Fruit fly (Drosophila melanogaster): ENCODE data around the gene CG34106.

CG34106 gene

DNA sequence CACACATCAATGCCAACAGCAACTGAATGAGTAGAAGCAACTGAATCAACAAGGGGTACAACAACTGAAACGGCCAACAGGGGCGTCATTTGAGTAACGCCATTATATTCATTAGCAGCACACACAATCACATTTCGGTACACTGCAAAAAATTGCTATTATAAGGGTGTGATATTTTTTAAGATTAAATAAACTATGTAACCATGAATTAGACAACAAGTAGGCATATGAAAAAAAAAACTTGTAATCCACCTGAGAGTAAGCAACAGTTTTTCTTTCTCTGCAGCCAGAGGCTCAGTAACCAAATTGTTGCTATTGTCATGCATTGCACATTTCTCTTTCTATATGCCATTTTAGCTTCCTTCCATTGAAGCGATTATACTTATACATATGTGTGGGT lies 73.0 kb downstream of the CG34106 start:
- TF ChIP-seq Dll (optimal IDR thresholded peaks at IDR 0.05) = no peak
- TF ChIP-seq pan (optimal IDR thresholded peaks at IDR 0.05) = no peak
- no peak for TF ChIP-seq EcR (GFP tag; optimal IDR thresholded peaks at IDR 0.05)
- no peak for TF ChIP-seq CG8478 (optimal IDR thresholded peaks at IDR 0.05)

DNA sequence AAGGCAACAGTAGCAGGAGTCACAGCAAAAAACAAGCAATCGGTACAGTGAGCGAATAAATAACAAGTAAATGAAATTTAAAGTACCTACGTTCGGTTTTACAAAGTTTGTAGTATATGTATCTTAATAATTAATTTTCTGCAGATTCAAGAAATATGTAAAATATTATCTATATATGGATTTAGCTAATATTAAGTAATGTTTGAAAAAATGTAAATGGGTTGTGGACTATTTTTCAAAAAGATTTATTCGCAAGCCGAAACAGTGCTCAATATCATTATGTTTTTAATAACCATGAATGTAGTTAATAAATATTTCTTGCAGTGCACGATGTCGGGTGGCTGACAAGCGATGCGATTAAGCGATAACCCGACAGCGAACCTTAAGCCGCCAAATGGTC lies 76.2 kb downstream of the CG34106 start:
- TF ChIP-seq CG8478 (optimal IDR thresholded peaks at IDR 0.05) (no peak), Dll (optimal IDR thresholded peaks at IDR 0.05) (no peak), pan (optimal IDR thresholded peaks at IDR 0.05) (no peak), usp (GFP tag; optimal IDR thresholded peaks at IDR 0.05) (no peak), EcR (GFP tag; optimal IDR thresholded peaks at IDR 0.05) (no peak), psq (optimal IDR thresholded peaks at IDR 0.05) (no peak)

DNA sequence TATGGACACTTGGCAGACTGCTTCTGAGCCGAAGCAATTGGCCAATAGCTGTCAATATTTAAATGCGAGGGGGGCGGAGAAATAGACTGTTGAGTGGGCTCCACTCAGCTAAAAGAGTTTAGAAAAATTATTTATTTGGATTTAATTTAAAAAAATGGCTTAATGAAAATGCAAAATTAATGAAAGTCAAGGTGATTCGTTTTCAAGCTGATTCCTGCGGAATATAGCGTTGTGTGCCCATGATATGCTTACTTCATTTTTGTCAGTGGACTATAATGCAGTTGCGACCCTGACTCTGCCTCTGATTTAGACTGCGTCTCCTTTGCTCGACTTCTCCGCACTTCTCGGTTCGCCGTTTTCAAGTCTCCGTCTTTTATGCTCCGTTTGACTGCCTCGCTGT lies 86.0 kb downstream of the CG34106 start:
- TF ChIP-seq Dll (optimal IDR thresholded peaks at IDR 0.05) (no peak), CG8478 (optimal IDR thresholded peaks at IDR 0.05) (no peak), pan (optimal IDR thresholded peaks at IDR 0.05) (no peak), usp (GFP tag; optimal IDR thresholded peaks at IDR 0.05) (no peak), EcR (GFP tag; optimal IDR thresholded peaks at IDR 0.05) (no peak), psq (optimal IDR thresholded peaks at IDR 0.05) (no peak)

DNA sequence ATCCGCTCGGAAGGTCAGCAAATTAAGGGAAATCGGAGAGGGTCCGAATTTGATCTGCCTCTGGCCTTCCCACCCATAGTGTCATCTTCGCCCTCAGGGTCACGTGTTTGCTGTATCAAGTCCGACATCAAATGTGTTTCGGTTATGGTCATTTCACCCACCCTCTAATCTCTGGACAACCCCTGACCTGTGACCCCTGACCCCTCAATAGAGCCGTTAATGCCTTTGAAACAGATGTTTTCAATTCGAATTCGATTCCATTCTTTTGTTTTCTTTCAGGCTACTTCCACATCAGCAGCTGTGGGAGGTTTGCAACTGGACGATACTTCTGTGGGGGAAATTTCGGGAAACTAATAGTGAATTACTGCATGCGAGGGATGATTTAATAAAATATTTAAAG lies 90.6 kb downstream of the CG34106 start:
- TF ChIP-seq CG8478 (optimal IDR thresholded peaks at IDR 0.05) (no peak), Dll (optimal IDR thresholded peaks at IDR 0.05) (no peak), usp (GFP tag; optimal IDR thresholded peaks at IDR 0.05) (no peak), EcR (GFP tag; optimal IDR thresholded peaks at IDR 0.05) (no peak)

DNA sequence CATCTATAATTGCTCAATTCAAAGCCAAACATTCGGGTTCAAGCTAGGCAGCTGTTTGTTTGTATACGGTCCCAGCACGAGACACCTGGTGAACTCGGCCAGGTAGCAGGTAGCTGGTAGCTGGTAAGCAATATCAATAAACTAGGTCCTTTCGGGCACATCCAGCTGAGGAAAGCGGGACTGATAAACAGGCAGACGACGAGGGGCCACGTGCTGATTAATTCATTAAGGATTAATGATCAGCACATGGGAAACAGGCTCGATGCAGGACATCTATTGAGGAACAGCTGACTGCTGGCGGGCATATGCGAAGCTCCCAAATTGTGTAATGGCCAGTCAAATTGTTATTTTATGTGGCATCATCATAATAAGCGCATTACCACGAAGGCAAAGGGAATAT lies 91.4 kb downstream of the CG34106 start:
- no peak for TF ChIP-seq CG8478 (optimal IDR thresholded peaks at IDR 0.05)
- TF ChIP-seq EcR (GFP tag; optimal IDR thresholded peaks at IDR 0.05) = no peak
- TF ChIP-seq psq (optimal IDR thresholded peaks at IDR 0.05) = no peak
- TF ChIP-seq usp (GFP tag; optimal IDR thresholded peaks at IDR 0.05) = no peak
- TF ChIP-seq Dll (optimal IDR thresholded peaks at IDR 0.05) = no peak
- TF ChIP-seq pan (optimal IDR thresholded peaks at IDR 0.05) = no peak
